Worm (Caenorhabditis elegans) whole organism, L3 larva: ENCODE results near the gene lsm-3.

Experiments
- ama-1 ChIP-seq: fragments of 150-350 bp; optimal IDR thresholded peaks from 2 replicates; lab custom pipeline; 2018
- ceh-28 ChIP-seq: fragments of 150-350 bp; optimal IDR thresholded peaks from 2 replicates; lab custom pipeline; 2014; ENCODE audit warnings: missing biosample characterization, missing genetic modification reagents, missing genetic modification characterization
- mdl-1 ChIP-seq: fragments of 150-350 bp; optimal IDR thresholded peaks from 2 replicates; lab custom pipeline; 2014; ENCODE audit warnings: missing biosample characterization, missing genetic modification characterization
- nhr-11 ChIP-seq: fragments of 150-350 bp; optimal IDR thresholded peaks from 2 replicates; lab custom pipeline; 2014; ENCODE audit warnings: missing biosample characterization, missing genetic modification characterization
- nhr-28 ChIP-seq: fragments of 150-350 bp; optimal IDR thresholded peaks from 2 replicates; lab custom pipeline; 2014; ENCODE audit warnings: missing biosample characterization, missing genetic modification characterization
- unc-39 ChIP-seq: sonication (generic microtip); optimal IDR thresholded peaks from 4 replicates; lab custom pipeline; 2017; ENCODE audit warnings: missing biosample characterization, missing genetic modification characterization
- unc-62 ChIP-seq: fragments of 150-350 bp; sonication (generic microtip); optimal IDR thresholded peaks from 4 replicates; lab custom pipeline; 2014; ENCODE audit warnings: missing biosample characterization, missing genetic modification reagents, missing genetic modification characterization
- ztf-11 ChIP-seq: fragments of 150-350 bp; optimal IDR thresholded peaks from 2 replicates; lab custom pipeline; 2014; ENCODE audit warnings: missing biosample characterization, missing genetic modification characterization

ce11 chrIV:13422200-13422599 is 35.2 kb downstream of the lsm-3 start, which contains the start of gene nol-9:
- TF ChIP-seq nhr-28 (tag; lab: Kevin White, UChicago) (no peak), ama-1 (lab: Kevin White, UChicago) (no peak), unc-62 (no peak), nhr-11 (tag; lab: Kevin White, UChicago) (no peak), ztf-11 (no peak), unc-39 (tag; lab: Kevin White, UChicago) (no peak), ceh-28 (tag; lab: Kevin White, UChicago) (no peak), mdl-1 (tag; lab: Kevin White, UChicago) (no peak)
